Fruit fly (Drosophila melanogaster) whole organism, embryonic: ENCODE measurements around the gene tmod.

Source experiments
- CG14710 ChIP-seq: fragments of 200-800 bp; sonication (Bioruptor generic); optimal IDR thresholded peaks from 3 replicates; lab custom pipeline; 2019; ENCODE audit warnings: missing biosample characterization, mild to moderate bottlenecking, missing genetic modification characterization, moderate library complexity
- CG5180 ChIP-seq: fragments of 200-800 bp; sonication (Bioruptor generic); optimal IDR thresholded peaks from 3 replicates; lab custom pipeline; 2017; ENCODE audit warnings: missing biosample characterization, missing genetic modification characterization, mild to moderate bottlenecking, moderate library complexity, missing genetic modification reagents
- Meics ChIP-seq: fragments of 200-800 bp; sonication (Bioruptor generic); optimal IDR thresholded peaks from 2 replicates; lab custom pipeline; 2017; ENCODE audit warnings: missing biosample characterization, mild to moderate bottlenecking, missing genetic modification characterization
- tgo ChIP-seq: fragments of 200-800 bp; sonication (Bioruptor generic); IDR thresholded peaks from 3 replicates; pipeline ENCODE4 v1.3.6; 2022; ENCODE audit warnings: missing biosample characterization, missing genetic modification characterization

DNA sequence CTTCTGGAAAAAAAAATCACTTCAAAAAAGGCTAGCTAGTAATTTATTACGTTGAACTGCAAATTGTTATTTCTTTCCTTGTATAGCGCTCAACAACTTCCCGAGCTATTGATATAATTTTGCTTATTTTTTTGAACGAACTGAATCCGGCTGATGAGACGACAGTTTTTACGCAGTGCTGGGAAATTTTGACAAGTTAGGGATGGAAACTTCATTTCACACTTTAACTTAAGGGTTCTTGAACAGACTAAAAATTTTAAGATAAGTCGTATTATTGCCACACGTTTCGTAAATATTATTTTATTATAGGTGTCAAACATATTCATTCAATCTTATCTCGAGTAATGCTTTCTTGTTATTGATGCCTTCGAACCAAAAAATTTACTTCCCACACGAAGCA is 51.1 kb downstream of the tmod start, which contains the start of gene Rpt6R:
- TF ChIP-seq CG14710 (tag; lab: Kevin White, UChicago), result no peak
- TF ChIP-seq CG5180 (GFP tag; lab: Kevin White, UChicago), result no peak
- no peak for TF ChIP-seq Meics (GFP tag; lab: Kevin White, UChicago)
- no peak for TF ChIP-seq tgo (GFP tag; lab: Robert Waterston, UW)
